Worm (Caenorhabditis elegans) whole organism, L2 larva: ENCODE measurements around the gene srh-87.
A peak's percentile ranks its signal among the peaks of the same experiment; 100 is the strongest.

Source experiments
- C34F6.9 ChIP-seq: fragments of 150-350 bp; optimal IDR thresholded peaks from 2 replicates; lab custom pipeline; 2014; ENCODE audit warnings: missing biosample characterization, missing genetic modification characterization
- F13H6.1 ChIP-seq: sonication (generic microtip); optimal IDR thresholded peaks from 2 replicates; lab custom pipeline; 2016; ENCODE audit warnings: missing genetic modification characterization, missing compliant biosample characterization
- alr-1 ChIP-seq: fragments of 150-350 bp; optimal IDR thresholded peaks from 2 replicates; lab custom pipeline; 2014; ENCODE audit warnings: missing biosample characterization, missing genetic modification characterization
- aly-2 ChIP-seq: fragments of 150-350 bp; optimal IDR thresholded peaks from 2 replicates; lab custom pipeline; 2014; ENCODE audit warnings: missing biosample characterization, missing genetic modification characterization
- ama-1 ChIP-seq: fragments of 150-350 bp; optimal IDR thresholded peaks from 2 replicates; lab custom pipeline; 2018; ENCODE audit warnings: inconsistent platforms
- blmp-1 ChIP-seq: sonication (generic microtip); optimal IDR thresholded peaks from 2 replicates; lab custom pipeline; 2017; ENCODE audit warnings: missing genetic modification characterization, mild to moderate bottlenecking, missing compliant biosample characterization, antibody characterized with exemption, moderate library complexity; ENCODE audit not compliant: insufficient read depth
- ceh-82 ChIP-seq: fragments of 150-350 bp; optimal IDR thresholded peaks from 2 replicates; lab custom pipeline; 2014; ENCODE audit warnings: missing biosample characterization, missing genetic modification characterization
- crh-2 ChIP-seq: sonication (generic microtip); optimal IDR thresholded peaks from 2 replicates; lab custom pipeline; 2017; ENCODE audit warnings: missing biosample characterization, missing genetic modification characterization
- dmd-4 ChIP-seq: sonication (generic microtip); optimal IDR thresholded peaks from 2 replicates; lab custom pipeline; 2017; ENCODE audit warnings: missing biosample characterization, missing genetic modification characterization
- egl-27 ChIP-seq: sonication (generic microtip); optimal IDR thresholded peaks from 3 replicates; lab custom pipeline; 2017; ENCODE audit warnings: missing biosample characterization, missing genetic modification reagents, missing genetic modification characterization
- elt-1 ChIP-seq: fragments of 150-350 bp; optimal IDR thresholded peaks from 2 replicates; lab custom pipeline; 2014; ENCODE audit warnings: missing biosample characterization, missing genetic modification characterization
- elt-3 ChIP-seq: sonication (generic microtip); optimal IDR thresholded peaks from 2 replicates; lab custom pipeline; 2017; ENCODE audit warnings: missing biosample characterization, missing genetic modification characterization
- fos-1 ChIP-seq: fragments of 150-350 bp; optimal IDR thresholded peaks from 2 replicates; lab custom pipeline; 2014; ENCODE audit warnings: missing biosample characterization, missing genetic modification characterization
- lin-11 ChIP-seq: fragments of 150-350 bp; sonication (generic microtip); optimal IDR thresholded peaks from 2 replicates; lab custom pipeline; 2014; ENCODE audit warnings: missing biosample characterization, missing genetic modification characterization, inconsistent platforms, mixed read lengths
- lin-13 ChIP-seq: fragments of 150-350 bp; optimal IDR thresholded peaks from 2 replicates; lab custom pipeline; 2014; ENCODE audit warnings: missing biosample characterization, missing genetic modification reagents, missing genetic modification characterization
- lsy-2 ChIP-seq, 2 experiments: fragments of 150-350 bp in 1 of 2; sonication (generic microtip) in 1 of 2; optimal IDR thresholded peaks; 2 replicates each; lab custom pipeline; 2014 to 2017; ENCODE audit warnings: missing biosample characterization in 2 of 2, missing genetic modification characterization in 2 of 2
- mbf-1 ChIP-seq: sonication (generic microtip); optimal IDR thresholded peaks from 2 replicates; lab custom pipeline; 2017; ENCODE audit warnings: missing biosample characterization, missing genetic modification characterization
- mdl-1 ChIP-seq, 2 experiments: fragments of 150-350 bp in 1 of 2; sonication (generic microtip) in 1 of 2; optimal IDR thresholded peaks; 2 replicates each; lab custom pipeline; 2017; ENCODE audit warnings: missing biosample characterization in 2 of 2, missing genetic modification characterization in 2 of 2
- nhr-12 ChIP-seq: fragments of 150-350 bp; optimal IDR thresholded peaks from 2 replicates; lab custom pipeline; 2014; ENCODE audit warnings: missing biosample characterization, missing genetic modification characterization
- nhr-129 ChIP-seq: fragments of 150-350 bp; optimal IDR thresholded peaks from 2 replicates; lab custom pipeline; 2014; ENCODE audit warnings: missing biosample characterization, missing genetic modification characterization
- nhr-23 ChIP-seq: fragments of 150-350 bp; optimal IDR thresholded peaks from 2 replicates; lab custom pipeline; 2014; ENCODE audit warnings: missing biosample characterization, missing genetic modification reagents, missing genetic modification characterization
- nhr-237 ChIP-seq: fragments of 150-350 bp; optimal IDR thresholded peaks from 2 replicates; lab custom pipeline; 2014; ENCODE audit warnings: missing biosample characterization, missing genetic modification characterization
- nhr-6 ChIP-seq: fragments of 150-350 bp; optimal IDR thresholded peaks from 2 replicates; lab custom pipeline; 2014; ENCODE audit warnings: missing biosample characterization, missing genetic modification characterization
- sma-3 ChIP-seq: sonication (generic microtip); optimal IDR thresholded peaks from 2 replicates; lab custom pipeline; 2016; ENCODE audit warnings: missing genetic modification reagents, missing genetic modification characterization, missing compliant biosample characterization
- unc-39 ChIP-seq: fragments of 150-350 bp; optimal IDR thresholded peaks from 2 replicates; lab custom pipeline; 2014; ENCODE audit warnings: missing biosample characterization, missing genetic modification characterization
- unc-62 ChIP-seq: fragments of 150-350 bp; optimal IDR thresholded peaks from 2 replicates; lab custom pipeline; 2014; ENCODE audit warnings: missing biosample characterization, missing genetic modification reagents, missing genetic modification characterization
- ztf-4 ChIP-seq: fragments of 150-350 bp; optimal IDR thresholded peaks from 2 replicates; lab custom pipeline; 2014; ENCODE audit warnings: missing biosample characterization, missing genetic modification characterization

Gene srh-87

ce11 chrV:2909525-2909924 lies 36.0 kb downstream of the srh-87 start, which contains the start of gene zmp-3:
TSS of gene zmp-3 (minus strand) at chrV:2909625.
- TF ChIP-seq lin-13 (GFP tag; lab: Kevin White, UChicago) (no peak), fos-1 (tag; lab: Kevin White, UChicago) (no peak), mbf-1 (no peak), F13H6.1 (tag; lab: Kevin White, UChicago) (no peak), nhr-23 (tag; lab: Kevin White, UChicago) (no peak), alr-1 (tag; lab: Kevin White, UChicago) (no peak), lin-11 (tag; lab: Kevin White, UChicago) (no peak), C34F6.9 (tag; lab: Kevin White, UChicago) (no peak), unc-39 (tag; lab: Kevin White, UChicago) (no peak)

ce11 chrV:2903227-2903626 lies 42.3 kb downstream of the srh-87 start, which contains the start of gene C31B8.7:
TSS of gene C31B8.7 (minus strand) at chrV:2903327.
- no peak for TF ChIP-seq sma-3 (GFP tag; lab: Kevin White, UChicago)
- no peak for TF ChIP-seq ama-1 (lab: Kevin White, UChicago)
- TF ChIP-seq mdl-1 (tag; optimal IDR thresholded peaks at IDR 0.05; lab: Kevin White, UChicago), result no peak

DNA sequence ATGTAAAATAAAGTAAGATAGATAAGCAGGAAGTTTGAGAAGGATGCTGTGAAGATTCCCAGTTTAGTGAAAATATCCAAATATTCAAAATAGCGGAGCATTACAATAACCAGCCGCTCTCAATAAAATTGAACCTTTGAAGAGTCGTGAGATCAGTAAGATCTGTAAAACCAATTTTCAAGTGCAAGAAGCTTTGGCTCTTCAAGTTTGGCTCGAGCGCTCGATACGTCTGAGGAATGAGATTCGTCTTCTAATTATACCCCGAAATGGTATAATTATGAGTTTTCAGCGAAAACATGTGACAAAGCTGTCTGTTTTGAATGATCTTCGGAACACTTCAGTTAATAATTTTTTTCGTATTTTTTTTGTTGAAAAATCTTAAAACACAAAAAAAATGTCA lies 45.6 kb downstream of the srh-87 start, which contains the start of gene str-46:
str-46 (minus strand) TSS at position 101 of the 400 bp plus-strand sequence.
- TF ChIP-seq egl-27 (tag; lab: Kevin White, UChicago) (no peak), aly-2 (no peak), unc-62 (no peak), nhr-129 (tag; lab: Kevin White, UChicago) (no peak), unc-39 (tag; lab: Kevin White, UChicago) (no peak), nhr-6 (tag; lab: Kevin White, UChicago) (no peak), elt-1 (tag; lab: Kevin White, UChicago) (no peak), alr-1 (tag; lab: Kevin White, UChicago) (no peak), dmd-4 (tag; lab: Kevin White, UChicago) (no peak), crh-2 (no peak), mdl-1 (tag; optimal IDR thresholded peaks at IDR 0.05; lab: Kevin White, UChicago) (no peak), sma-3 (GFP tag; lab: Kevin White, UChicago) (no peak), blmp-1 (no peak)

DNA sequence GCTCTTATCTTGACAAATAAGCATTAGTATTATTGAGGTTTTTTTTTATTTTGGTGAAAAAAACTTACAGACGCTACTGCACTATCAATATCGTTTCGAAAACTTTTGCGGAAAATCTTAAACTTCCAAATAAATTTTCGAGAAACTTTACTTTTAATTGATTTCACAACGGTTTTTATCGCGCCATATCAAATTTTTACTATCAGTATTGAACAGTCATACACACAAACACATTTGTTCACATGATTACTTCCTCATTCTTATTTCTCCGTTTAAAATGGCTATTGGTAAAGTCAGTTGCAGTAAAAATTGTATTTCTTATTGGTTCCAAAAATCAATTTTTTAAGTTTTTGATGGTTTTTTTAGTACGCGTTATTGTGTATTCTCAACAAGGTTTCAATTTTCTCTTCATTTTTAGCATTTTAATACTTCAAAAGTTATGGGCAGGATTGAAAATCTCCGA lies 49.3 kb downstream of the srh-87 start, which contains the start of gene pals-32:
pals-32 (plus strand) TSS at position 413 of the 463 bp plus-strand sequence.
- TF ChIP-seq fos-1 (tag; lab: Kevin White, UChicago) (peak; percentile 57), lsy-2 (tag; optimal IDR thresholded peaks at IDR 0.05; lab: Kevin White, UChicago) (no peak), nhr-237 (tag; lab: Kevin White, UChicago) (no peak), ztf-4 (no peak), ceh-82 (tag; lab: Kevin White, UChicago) (no peak), nhr-12 (tag; lab: Kevin White, UChicago) (no peak), elt-3 (tag; lab: Kevin White, UChicago) (no peak), nhr-129 (tag; lab: Kevin White, UChicago) (no peak)
